Fruit fly (Drosophila melanogaster) Kc167 (cell line): Measurements from ENCODE around the gene alphaKap4.

ENCODE experiments used
- Myc ChIP-seq: fragments of >200 bp; optimal IDR thresholded peaks from 2 replicates; lab custom pipeline; 2017; ENCODE audit warnings: missing external identifiers
- h ChIP-seq: fragments of >200 bp; optimal IDR thresholded peaks from 3 replicates; lab custom pipeline; 2018; ENCODE audit warnings: missing external identifiers
- insv ChIP-seq: fragments of >200 bp; optimal IDR thresholded peaks from 3 replicates; lab custom pipeline; 2018; ENCODE audit warnings: missing external identifiers
- psq ChIP-seq: fragments of >200 bp; optimal IDR thresholded peaks from 2 replicates; lab custom pipeline; 2017; ENCODE audit warnings: missing external identifiers
- ttk ChIP-seq: sonication (Bioruptor generic); optimal IDR thresholded peaks from 2 replicates; lab custom pipeline; 2017; ENCODE audit warnings: missing external identifiers

DNA sequence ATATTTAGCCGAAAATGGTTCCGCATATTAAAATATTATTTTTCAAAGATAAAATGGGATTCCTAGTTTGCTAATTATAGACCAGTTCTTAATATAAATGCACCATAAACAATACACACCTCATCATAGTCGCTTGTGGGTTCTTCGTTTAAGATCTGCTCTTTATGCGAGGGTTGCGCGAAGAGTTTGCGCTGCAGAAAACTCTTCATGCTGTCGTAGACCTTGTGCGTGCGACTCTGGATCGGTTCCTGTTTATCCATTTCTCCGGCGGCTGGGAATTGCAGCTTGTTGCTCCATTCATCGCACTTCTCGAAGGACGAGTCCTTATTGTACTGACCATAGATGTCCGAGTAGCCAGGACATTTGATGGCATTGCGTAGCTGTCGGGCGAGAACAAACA is 42.1 kb downstream of the alphaKap4 start:
- TF ChIP-seq Myc (lab: Kevin White, UChicago), result no peak
- no peak for TF ChIP-seq ttk
- TF ChIP-seq psq (lab: Kevin White, UChicago), result no peak
- TF ChIP-seq h (lab: Kevin White, UChicago), result no peak
- no peak for TF ChIP-seq insv
